Fruit fly (Drosophila melanogaster) S2 (cell line): Measurements from ENCODE around the gene Top2.

Experiments
- CG8478 ChIP-seq: fragments of >200 bp; optimal IDR thresholded peaks from 2 replicates; lab custom pipeline; 2018
- CTCF ChIP-seq, 2 experiments: fragments of >200 bp; optimal IDR thresholded peaks; 2 replicates each; lab custom pipeline; 2018

dm6 chr2L:19455209-19455608 lies 1.9 kb upstream of the Top2 start:
- TF ChIP-seq CTCF (optimal IDR thresholded peaks at IDR 0.05; lab: Kevin White, UChicago) (no peak), CG8478 (lab: Kevin White, UChicago) (no peak)
